Fruit fly (Drosophila melanogaster) whole organism, embryonic: ENCODE results near the gene ssp.

Source experiments
- Bgb ChIP-seq: fragments of 200-800 bp; sonication (Bioruptor generic); IDR thresholded peaks from 2 replicates; pipeline ENCODE4 v1.3.6; 2022; ENCODE audit warnings: missing biosample characterization, missing genetic modification characterization; ENCODE audit not compliant: partially characterized antibody
- CG10209 ChIP-seq: fragments of 200-800 bp; sonication (Bioruptor generic); optimal IDR thresholded peaks from 3 replicates; lab custom pipeline; 2017; ENCODE audit warnings: missing biosample characterization, mild to moderate bottlenecking, missing genetic modification characterization, missing genetic modification reagents
- CG10979 ChIP-seq: fragments of 200-800 bp; sonication (Bioruptor generic); optimal IDR thresholded peaks from 2 replicates; lab custom pipeline; 2018; ENCODE audit warnings: missing biosample characterization, mild to moderate bottlenecking, missing genetic modification characterization, moderate library complexity
- CG11398 ChIP-seq: fragments of 200-800 bp; sonication (Bioruptor generic); optimal IDR thresholded peaks from 2 replicates; lab custom pipeline; 2016; ENCODE audit warnings: missing biosample characterization, missing genetic modification characterization
- CG11695 ChIP-seq: fragments of 200-800 bp; sonication (Bioruptor generic); IDR thresholded peaks from 3 replicates; pipeline ENCODE4 v1.3.6; 2022; ENCODE audit warnings: missing biosample characterization, missing genetic modification characterization
- CG12942 ChIP-seq: fragments of 200-800 bp; sonication (Bioruptor generic); optimal IDR thresholded peaks from 3 replicates; lab custom pipeline; 2016; ENCODE audit warnings: missing biosample characterization, missing genetic modification characterization
- CG17186 ChIP-seq: fragments of 200-800 bp; sonication (Bioruptor generic); optimal IDR thresholded peaks from 3 replicates; lab custom pipeline; 2017; ENCODE audit warnings: missing biosample characterization, missing genetic modification reagents, missing genetic modification characterization
- CG1832 ChIP-seq: fragments of 200-800 bp; sonication (Bioruptor generic); optimal IDR thresholded peaks from 2 replicates; lab custom pipeline; 2017; ENCODE audit warnings: missing biosample characterization, mild to moderate bottlenecking, missing genetic modification characterization, inconsistent platforms
- CG2120 ChIP-seq: fragments of 200-800 bp; sonication (Bioruptor generic); optimal IDR thresholded peaks from 3 replicates; lab custom pipeline; 2016; ENCODE audit warnings: missing biosample characterization, missing genetic modification characterization
- CG2202 ChIP-seq: fragments of 200-800 bp; sonication (Bioruptor generic); optimal IDR thresholded peaks from 2 replicates; lab custom pipeline; 2018; ENCODE audit warnings: missing biosample characterization, mild to moderate bottlenecking, missing genetic modification characterization
- CG30403 ChIP-seq: fragments of 200-800 bp; sonication (Bioruptor generic); optimal IDR thresholded peaks from 3 replicates; lab custom pipeline; 2016; ENCODE audit warnings: missing biosample characterization, missing genetic modification characterization
- CG31224 ChIP-seq: fragments of 200-800 bp; sonication (Bioruptor generic); IDR thresholded peaks from 2 replicates; pipeline ENCODE4 v1.3.6; 2022; ENCODE audit warnings: missing biosample characterization, missing genetic modification characterization
- CG31441 ChIP-seq: fragments of 200-800 bp; sonication (Bioruptor generic); IDR thresholded peaks from 2 replicates; pipeline ENCODE4 v1.3.6; 2022; ENCODE audit warnings: missing biosample characterization, missing genetic modification characterization
- CG3163 ChIP-seq: fragments of 200-800 bp; sonication (Bioruptor generic); optimal IDR thresholded peaks from 3 replicates; lab custom pipeline; 2016; ENCODE audit warnings: missing biosample characterization, missing genetic modification characterization
- CG6765 ChIP-seq: fragments of 200-800 bp; sonication (Bioruptor generic); optimal IDR thresholded peaks from 3 replicates; lab custom pipeline; 2017; ENCODE audit warnings: missing biosample characterization, mild to moderate bottlenecking, missing genetic modification characterization
- CG6813 ChIP-seq: fragments of 200-800 bp; sonication (Bioruptor generic); optimal IDR thresholded peaks from 2 replicates; lab custom pipeline; 2017; ENCODE audit warnings: missing biosample characterization, missing genetic modification characterization, mild to moderate bottlenecking, moderate library complexity, missing genetic modification reagents
- CG7271 ChIP-seq: fragments of 200-800 bp; sonication (Bioruptor generic); optimal IDR thresholded peaks from 2 replicates; lab custom pipeline; 2018; ENCODE audit warnings: missing biosample characterization, mild to moderate bottlenecking, missing genetic modification characterization, moderate library complexity
- CG8765 ChIP-seq: fragments of 200-800 bp; sonication (Bioruptor generic); IDR thresholded peaks from 2 replicates; pipeline ENCODE4 v1.3.6; 2022; ENCODE audit warnings: missing biosample characterization, missing genetic modification characterization
- CG8944 ChIP-seq: fragments of 200-800 bp; sonication (Bioruptor generic); optimal IDR thresholded peaks from 3 replicates; lab custom pipeline; 2016; ENCODE audit warnings: missing biosample characterization, missing genetic modification characterization
- D ChIP-seq, 2 experiments: fragments of 200-800 bp in 1 of 2; fragments of >200 bp in 1 of 2; sonication (Bioruptor generic) in 1 of 2; optimal IDR thresholded peaks; 2 replicates in 1 of 2; 3 replicates in 1 of 2; lab custom pipeline; 2017; ENCODE audit warnings: mild to moderate bottlenecking in 1 of 2, missing biosample characterization in 1 of 2, missing genetic modification characterization in 1 of 2, missing genetic modification reagents in 1 of 2
- Deaf1 ChIP-seq: fragments of 200-800 bp; optimal IDR thresholded peaks from 3 replicates; lab custom pipeline; 2019; ENCODE audit warnings: missing biosample characterization, mild to moderate bottlenecking, missing genetic modification characterization, moderate library complexity
- Ets97D ChIP-seq: fragments of 200-800 bp; sonication (Bioruptor generic); optimal IDR thresholded peaks from 3 replicates; lab custom pipeline; 2016; ENCODE audit warnings: missing biosample characterization, missing genetic modification characterization
- Fer3 ChIP-seq: fragments of 200-800 bp; sonication (Bioruptor generic); optimal IDR thresholded peaks from 2 replicates; lab custom pipeline; 2018; ENCODE audit warnings: missing biosample characterization, mild to moderate bottlenecking, missing genetic modification characterization, moderate library complexity
- H2.0 ChIP-seq: fragments of 200-800 bp; sonication (Bioruptor generic); IDR thresholded peaks from 2 replicates; pipeline ENCODE4 v1.3.6; 2022; ENCODE audit warnings: missing biosample characterization, missing genetic modification characterization
- HLH54F ChIP-seq: fragments of 200-800 bp; sonication (Bioruptor generic); optimal IDR thresholded peaks from 3 replicates; lab custom pipeline; 2016; ENCODE audit warnings: missing biosample characterization, missing genetic modification characterization
- Hmr ChIP-seq: fragments of 200-800 bp; sonication (Bioruptor generic); optimal IDR thresholded peaks from 3 replicates; lab custom pipeline; 2017; ENCODE audit warnings: mild to moderate bottlenecking, missing biosample characterization, missing genetic modification reagents, missing genetic modification characterization
- Hr3 ChIP-seq: fragments of 200-800 bp; sonication (Bioruptor generic); optimal IDR thresholded peaks from 3 replicates; lab custom pipeline; 2016; ENCODE audit warnings: missing biosample characterization, missing genetic modification characterization
- Hr39 ChIP-seq: fragments of >200 bp; optimal IDR thresholded peaks from 2 replicates; lab custom pipeline; 2017
- MBD-R2 ChIP-seq: fragments of 200-800 bp; sonication (Bioruptor generic); IDR thresholded peaks from 2 replicates; pipeline ENCODE4 v1.3.6; 2022; ENCODE audit warnings: missing biosample characterization, missing genetic modification characterization
- Max ChIP-seq: fragments of 200-800 bp; sonication (Bioruptor generic); optimal IDR thresholded peaks from 2 replicates; lab custom pipeline; 2016; ENCODE audit warnings: missing biosample characterization, mild to moderate bottlenecking, missing genetic modification characterization
- Nf-YA ChIP-seq: fragments of 200-800 bp; sonication (Bioruptor generic); IDR thresholded peaks from 2 replicates; pipeline ENCODE4 v1.3.6; 2022; ENCODE audit warnings: missing biosample characterization, missing genetic modification characterization
- Scr ChIP-seq: fragments of 200-800 bp; sonication (Bioruptor generic); IDR thresholded peaks from 2 replicates; pipeline ENCODE4 v1.3.6; 2022; ENCODE audit warnings: missing biosample characterization, missing genetic modification characterization; ENCODE audit not compliant: partially characterized antibody
- bbx ChIP-seq: fragments of 200-800 bp; sonication (Bioruptor generic); IDR thresholded peaks from 2 replicates; pipeline ENCODE4 v1.3.6; 2022; ENCODE audit warnings: missing biosample characterization, missing genetic modification characterization; ENCODE audit not compliant: partially characterized antibody
- cato ChIP-seq: fragments of 200-800 bp; sonication (Bioruptor generic); optimal IDR thresholded peaks from 2 replicates; lab custom pipeline; 2016; ENCODE audit warnings: missing biosample characterization, missing genetic modification characterization, borderline replicate concordance
- cg ChIP-seq: fragments of 200-800 bp; sonication (Bioruptor generic); optimal IDR thresholded peaks from 3 replicates; lab custom pipeline; 2019; ENCODE audit warnings: missing biosample characterization, mild to moderate bottlenecking, missing genetic modification characterization, moderate library complexity
- da ChIP-seq: fragments of 200-800 bp; sonication (Bioruptor generic); optimal IDR thresholded peaks from 2 replicates; lab custom pipeline; 2016; ENCODE audit warnings: missing biosample characterization, missing genetic modification characterization
- danr ChIP-seq: fragments of 200-800 bp; sonication (Bioruptor generic); IDR thresholded peaks from 2 replicates; pipeline ENCODE4 v1.3.6; 2022; ENCODE audit warnings: missing biosample characterization, missing genetic modification characterization
- dmrt99B ChIP-seq: fragments of 200-800 bp; sonication (Bioruptor generic); optimal IDR thresholded peaks from 2 replicates; lab custom pipeline; 2018; ENCODE audit warnings: missing biosample characterization, mild to moderate bottlenecking, missing genetic modification characterization, moderate library complexity
- emc ChIP-seq: fragments of 200-800 bp; sonication (Bioruptor generic); optimal IDR thresholded peaks from 2 replicates; lab custom pipeline; 2016; ENCODE audit warnings: missing biosample characterization, missing genetic modification characterization
- grn ChIP-seq: fragments of 200-800 bp; sonication (Bioruptor generic); optimal IDR thresholded peaks from 3 replicates; lab custom pipeline; 2017; ENCODE audit warnings: missing biosample characterization, missing genetic modification characterization
- gro ChIP-seq: fragments of 200-800 bp; sonication (Bioruptor generic); optimal IDR thresholded peaks from 2 replicates; lab custom pipeline; 2016; ENCODE audit warnings: missing biosample characterization, missing genetic modification characterization
- gt ChIP-seq: fragments of 200-800 bp; sonication (Bioruptor generic); IDR thresholded peaks from 2 replicates; pipeline ENCODE4 v1.3.6; 2022; ENCODE audit warnings: missing biosample characterization, missing genetic modification characterization
- hth ChIP-seq: fragments of >200 bp; optimal IDR thresholded peaks from 2 replicates; lab custom pipeline; 2017; ENCODE audit warnings: inconsistent platforms
- knrl ChIP-seq: fragments of 200-800 bp; sonication (Bioruptor generic); IDR thresholded peaks from 3 replicates; pipeline ENCODE4 v1.3.6; 2022; ENCODE audit warnings: missing biosample characterization, missing genetic modification characterization; ENCODE audit not compliant: partially characterized antibody
- nerfin-2 ChIP-seq: fragments of 200-800 bp; sonication (Bioruptor generic); IDR thresholded peaks from 2 replicates; pipeline ENCODE4 v1.3.6; 2022; ENCODE audit warnings: missing biosample characterization, missing genetic modification characterization; ENCODE audit not compliant: partially characterized antibody
- sug ChIP-seq: fragments of 200-800 bp; optimal IDR thresholded peaks from 2 replicates; lab custom pipeline; 2019; ENCODE audit warnings: missing biosample characterization, mild to moderate bottlenecking, missing genetic modification characterization, moderate library complexity
- tin ChIP-seq: fragments of 200-800 bp; sonication (Bioruptor generic); optimal IDR thresholded peaks from 3 replicates; lab custom pipeline; 2016; ENCODE audit warnings: missing biosample characterization, missing genetic modification characterization
- trem ChIP-seq: fragments of 200-800 bp; optimal IDR thresholded peaks from 3 replicates; lab custom pipeline; 2019; ENCODE audit warnings: missing biosample characterization, mild to moderate bottlenecking, missing genetic modification characterization, moderate library complexity
- zfh1 ChIP-seq: fragments of 200-800 bp; sonication (Bioruptor generic); IDR thresholded peaks from 3 replicates; pipeline ENCODE4 v1.3.6; 2022; ENCODE audit warnings: missing biosample characterization, missing genetic modification characterization
- zfh2 ChIP-seq: fragments of 200-800 bp; sonication (Bioruptor generic); optimal IDR thresholded peaks from 2 replicates; lab custom pipeline; 2016; ENCODE audit warnings: missing biosample characterization, missing genetic modification characterization

The ssp gene

dm6 chr3L:12131918-12132317 lies 13.9 kb downstream of the ssp start, which contains the start of gene DEF8 (continued):
- peak; percentile 84 for TF ChIP-seq trem (tag; lab: Kevin White, UChicago)
- TF ChIP-seq Nf-YA (GFP tag; lab: Robert Waterston, UW) = peak; percentile 83
- no peak for TF ChIP-seq cg (GFP tag; lab: Kevin White, UChicago)
- TF ChIP-seq Hr3 = peak; percentile 86
- TF ChIP-seq CG10209 = peak; percentile 80
- TF ChIP-seq CG6765 (GFP tag; lab: Kevin White, UChicago) = peak; percentile 82
- TF ChIP-seq danr (GFP tag; lab: Robert Waterston, UW) = peak; percentile 26; the same call in 1 of the 2 replicates
- TF ChIP-seq CG11695 (GFP tag; lab: Robert Waterston, UW) = peak; percentile 88
- TF ChIP-seq zfh2 (GFP tag; lab: Kevin White, UChicago) = peak; percentile 2
- peak; percentile 83 for TF ChIP-seq CG7271 (tag; lab: Kevin White, UChicago)
- TF ChIP-seq CG2202 (tag; lab: Kevin White, UChicago) = peak; percentile 75
- peak; percentile 72 for TF ChIP-seq CG31224
- TF ChIP-seq CG12942 (GFP tag; lab: Kevin White, UChicago) = peak; percentile 77
- peak; percentile 42 for TF ChIP-seq Scr (GFP tag; lab: Robert Waterston, UW)
- TF ChIP-seq CG2120 (GFP tag; lab: Kevin White, UChicago) = peak; percentile 77
- TF ChIP-seq Deaf1 (tag; lab: Kevin White, UChicago) = peak; percentile 71
- no peak for TF ChIP-seq emc (GFP tag; lab: Kevin White, UChicago)
- peak; percentile 36 for TF ChIP-seq gro
- no peak for TF ChIP-seq Hmr
- TF ChIP-seq Ets97D (GFP tag; lab: Kevin White, UChicago) = no peak
- peak; percentile 77 for TF ChIP-seq CG30403 (GFP tag; lab: Kevin White, UChicago)
- TF ChIP-seq CG3163 (GFP tag; lab: Kevin White, UChicago) = peak; percentile 35
- peak; percentile 90 for TF ChIP-seq CG31441 (GFP tag; lab: Robert Waterston, UW)
- TF ChIP-seq sug (tag; lab: Kevin White, UChicago) = peak; percentile 68
- peak; percentile 90 for TF ChIP-seq Fer3
- TF ChIP-seq tin (GFP tag; lab: Kevin White, UChicago) = peak; percentile 85
- TF ChIP-seq nerfin-2 (GFP tag; lab: Robert Waterston, UW) = no peak
- TF ChIP-seq MBD-R2 (GFP tag; lab: Robert Waterston, UW) = peak; percentile 93
- TF ChIP-seq CG11398 (GFP tag; lab: Kevin White, UChicago) = no peak
- peak; percentile 64 for TF ChIP-seq cato (GFP tag; lab: Kevin White, UChicago)
- TF ChIP-seq CG1832 (GFP tag; lab: Kevin White, UChicago) = no peak
- TF ChIP-seq Bgb (GFP tag; lab: Robert Waterston, UW) = peak; percentile 53; the same call in 1 of the 2 replicates
- TF ChIP-seq HLH54F (GFP tag; lab: Kevin White, UChicago) = peak; percentile 28
- peak; percentile 85 for TF ChIP-seq zfh1 (GFP tag; lab: Robert Waterston, UW)
- TF ChIP-seq grn (GFP tag; lab: Kevin White, UChicago) = no peak
- peak; percentile 83 for TF ChIP-seq dmrt99B
- peak; percentile 76 for TF ChIP-seq Max
- no peak for TF ChIP-seq da (GFP tag; lab: Kevin White, UChicago)
- TF ChIP-seq CG8944 (GFP tag; lab: Kevin White, UChicago) = no peak
- TF ChIP-seq CG6813 (GFP tag; lab: Kevin White, UChicago) = peak; percentile 73
- TF ChIP-seq CG8765 (GFP tag; lab: Robert Waterston, UW) = peak; percentile 26; the same call in 1 of the 2 replicates
- no peak for TF ChIP-seq Hr39 (lab: Kevin White, UChicago)
- no peak for TF ChIP-seq hth
- TF ChIP-seq CG17186 (GFP tag; lab: Kevin White, UChicago) = peak; percentile 82
- peak; percentile 92 for TF ChIP-seq CG10979 (tag; lab: Kevin White, UChicago)
- no peak for TF ChIP-seq D (optimal IDR thresholded peaks at IDR 0.05; lab: Kevin White, UChicago)
- peak; percentile 75 for TF ChIP-seq D (GFP tag; optimal IDR thresholded peaks at IDR 0.05; lab: Kevin White, UChicago)
- TF ChIP-seq gt (GFP tag; lab: Robert Waterston, UW) = 0 out of 2 replicates have a peak, but pooled peaks have one; percentile 22
- peak; percentile 60; the same call in 2 of the 3 replicates for TF ChIP-seq knrl (GFP tag; lab: Robert Waterston, UW)
- peak; percentile 86 for TF ChIP-seq H2.0 (GFP tag; lab: Robert Waterston, UW)
- TF ChIP-seq bbx (GFP tag; lab: Robert Waterston, UW) = 0 out of 2 replicates have a peak, but pooled peaks have one; percentile 26
